Worm (Caenorhabditis elegans) whole organism, L2 larva: Measurements from ENCODE around the gene F01G4.4.
A peak's percentile ranks its signal among the peaks of the same experiment; 100 is the strongest.

ENCODE experiments used
- C34F6.9 ChIP-seq: fragments of 150-350 bp; optimal IDR thresholded peaks from 2 replicates; lab custom pipeline; 2014; ENCODE audit warnings: missing biosample characterization, missing genetic modification characterization
- F13H6.1 ChIP-seq: sonication (generic microtip); optimal IDR thresholded peaks from 2 replicates; lab custom pipeline; 2016; ENCODE audit warnings: missing genetic modification characterization, missing compliant biosample characterization
- Y55F3AM.14 ChIP-seq: fragments of 200-800 bp; sonication (Bioruptor generic); optimal IDR thresholded peaks from 2 replicates; lab custom pipeline; 2018; ENCODE audit warnings: mild to moderate bottlenecking, missing genetic modification characterization, missing compliant biosample characterization
- ZK546.5 ChIP-seq: sonication (generic microtip); optimal IDR thresholded peaks from 2 replicates; lab custom pipeline; 2017; ENCODE audit warnings: missing biosample characterization, missing genetic modification characterization
- alr-1 ChIP-seq: fragments of 150-350 bp; optimal IDR thresholded peaks from 2 replicates; lab custom pipeline; 2014; ENCODE audit warnings: missing biosample characterization, missing genetic modification characterization
- aly-2 ChIP-seq: fragments of 150-350 bp; optimal IDR thresholded peaks from 2 replicates; lab custom pipeline; 2014; ENCODE audit warnings: missing biosample characterization, missing genetic modification characterization
- ama-1 ChIP-seq: fragments of 150-350 bp; optimal IDR thresholded peaks from 2 replicates; lab custom pipeline; 2018; ENCODE audit warnings: inconsistent platforms
- blmp-1 ChIP-seq: sonication (generic microtip); optimal IDR thresholded peaks from 2 replicates; lab custom pipeline; 2017; ENCODE audit warnings: missing genetic modification characterization, mild to moderate bottlenecking, missing compliant biosample characterization, antibody characterized with exemption, moderate library complexity; ENCODE audit not compliant: insufficient read depth
- ceh-82 ChIP-seq: fragments of 150-350 bp; optimal IDR thresholded peaks from 2 replicates; lab custom pipeline; 2014; ENCODE audit warnings: missing biosample characterization, missing genetic modification characterization
- crh-2 ChIP-seq: sonication (generic microtip); optimal IDR thresholded peaks from 2 replicates; lab custom pipeline; 2017; ENCODE audit warnings: missing biosample characterization, missing genetic modification characterization
- dmd-4 ChIP-seq: sonication (generic microtip); optimal IDR thresholded peaks from 2 replicates; lab custom pipeline; 2017; ENCODE audit warnings: missing biosample characterization, missing genetic modification characterization
- egl-27 ChIP-seq: sonication (generic microtip); optimal IDR thresholded peaks from 3 replicates; lab custom pipeline; 2017; ENCODE audit warnings: missing biosample characterization, missing genetic modification reagents, missing genetic modification characterization
- elt-1 ChIP-seq: fragments of 150-350 bp; optimal IDR thresholded peaks from 2 replicates; lab custom pipeline; 2014; ENCODE audit warnings: missing biosample characterization, missing genetic modification characterization
- elt-3 ChIP-seq: sonication (generic microtip); optimal IDR thresholded peaks from 2 replicates; lab custom pipeline; 2017; ENCODE audit warnings: missing biosample characterization, missing genetic modification characterization
- fos-1 ChIP-seq: fragments of 150-350 bp; optimal IDR thresholded peaks from 2 replicates; lab custom pipeline; 2014; ENCODE audit warnings: missing biosample characterization, missing genetic modification characterization
- gmeb-1 ChIP-seq: fragments of 150-350 bp; optimal IDR thresholded peaks from 2 replicates; lab custom pipeline; 2014; ENCODE audit warnings: missing biosample characterization, missing genetic modification characterization
- lin-11 ChIP-seq: fragments of 150-350 bp; sonication (generic microtip); optimal IDR thresholded peaks from 2 replicates; lab custom pipeline; 2014; ENCODE audit warnings: missing biosample characterization, missing genetic modification characterization, inconsistent platforms, mixed read lengths
- lin-13 ChIP-seq: fragments of 150-350 bp; optimal IDR thresholded peaks from 2 replicates; lab custom pipeline; 2014; ENCODE audit warnings: missing biosample characterization, missing genetic modification reagents, missing genetic modification characterization
- lin-39 ChIP-seq: fragments of 150-350 bp; optimal IDR thresholded peaks from 2 replicates; lab custom pipeline; 2014; ENCODE audit warnings: missing biosample characterization, missing genetic modification reagents, missing genetic modification characterization
- lsy-2 ChIP-seq, 2 experiments: fragments of 150-350 bp in 1 of 2; sonication (generic microtip) in 1 of 2; optimal IDR thresholded peaks; 2 replicates each; lab custom pipeline; 2014 to 2017; ENCODE audit warnings: missing biosample characterization in 2 of 2, missing genetic modification characterization in 2 of 2
- mab-5 ChIP-seq: fragments of 150-350 bp; optimal IDR thresholded peaks from 2 replicates; lab custom pipeline; 2014; ENCODE audit warnings: missing biosample characterization, missing genetic modification characterization
- mbf-1 ChIP-seq: sonication (generic microtip); optimal IDR thresholded peaks from 2 replicates; lab custom pipeline; 2017; ENCODE audit warnings: missing biosample characterization, missing genetic modification characterization
- mdl-1 ChIP-seq, 2 experiments: fragments of 150-350 bp in 1 of 2; sonication (generic microtip) in 1 of 2; optimal IDR thresholded peaks; 2 replicates each; lab custom pipeline; 2017; ENCODE audit warnings: missing biosample characterization in 2 of 2, missing genetic modification characterization in 2 of 2
- nhr-10 ChIP-seq: sonication (generic microtip); optimal IDR thresholded peaks from 2 replicates; lab custom pipeline; 2017; ENCODE audit warnings: missing biosample characterization, missing genetic modification characterization
- nhr-12 ChIP-seq: fragments of 150-350 bp; optimal IDR thresholded peaks from 2 replicates; lab custom pipeline; 2014; ENCODE audit warnings: missing biosample characterization, missing genetic modification characterization
- nhr-129 ChIP-seq: fragments of 150-350 bp; optimal IDR thresholded peaks from 2 replicates; lab custom pipeline; 2014; ENCODE audit warnings: missing biosample characterization, missing genetic modification characterization
- nhr-21 ChIP-seq: fragments of 150-350 bp; optimal IDR thresholded peaks from 2 replicates; lab custom pipeline; 2014; ENCODE audit warnings: missing biosample characterization, missing genetic modification characterization
- nhr-23 ChIP-seq: fragments of 150-350 bp; optimal IDR thresholded peaks from 2 replicates; lab custom pipeline; 2014; ENCODE audit warnings: missing biosample characterization, missing genetic modification reagents, missing genetic modification characterization
- nhr-237 ChIP-seq: fragments of 150-350 bp; optimal IDR thresholded peaks from 2 replicates; lab custom pipeline; 2014; ENCODE audit warnings: missing biosample characterization, missing genetic modification characterization
- nhr-25 ChIP-seq: fragments of 150-350 bp; sonication (generic microtip); optimal IDR thresholded peaks from 3 replicates; lab custom pipeline; 2014; ENCODE audit warnings: missing biosample characterization, missing genetic modification characterization
- nhr-6 ChIP-seq: fragments of 150-350 bp; optimal IDR thresholded peaks from 2 replicates; lab custom pipeline; 2014; ENCODE audit warnings: missing biosample characterization, missing genetic modification characterization
- nhr-77 ChIP-seq: fragments of 150-350 bp; optimal IDR thresholded peaks from 2 replicates; lab custom pipeline; 2014; ENCODE audit warnings: missing biosample characterization, missing genetic modification characterization
- sem-4 ChIP-seq: fragments of 150-350 bp; optimal IDR thresholded peaks from 2 replicates; lab custom pipeline; 2014; ENCODE audit warnings: missing biosample characterization, missing genetic modification reagents, missing genetic modification characterization
- skn-1 ChIP-seq: sonication (generic microtip); optimal IDR thresholded peaks from 2 replicates; lab custom pipeline; 2017; ENCODE audit warnings: missing biosample characterization, missing genetic modification characterization
- sma-3 ChIP-seq: sonication (generic microtip); optimal IDR thresholded peaks from 2 replicates; lab custom pipeline; 2016; ENCODE audit warnings: missing genetic modification reagents, missing genetic modification characterization, missing compliant biosample characterization
- sma-9 ChIP-seq, 2 experiments: fragments of 150-350 bp in 1 of 2; sonication (generic microtip) in 1 of 2; optimal IDR thresholded peaks; 2 replicates each; lab custom pipeline; 2014 to 2016; ENCODE audit warnings: missing genetic modification characterization in 2 of 2, mild to moderate bottlenecking in 1 of 2, missing biosample characterization in 1 of 2, missing compliant biosample characterization in 1 of 2, missing genetic modification reagents in 1 of 2, moderate library complexity in 1 of 2
- unc-39 ChIP-seq: fragments of 150-350 bp; optimal IDR thresholded peaks from 2 replicates; lab custom pipeline; 2014; ENCODE audit warnings: missing biosample characterization, missing genetic modification characterization
- unc-55 ChIP-seq: fragments of 150-350 bp; sonication (generic microtip); optimal IDR thresholded peaks from 3 replicates; lab custom pipeline; 2014; ENCODE audit warnings: missing biosample characterization, missing genetic modification reagents, missing genetic modification characterization
- unc-62 ChIP-seq: fragments of 150-350 bp; optimal IDR thresholded peaks from 2 replicates; lab custom pipeline; 2014; ENCODE audit warnings: missing biosample characterization, missing genetic modification reagents, missing genetic modification characterization
- zag-1 ChIP-seq: fragments of 150-350 bp; optimal IDR thresholded peaks from 2 replicates; lab custom pipeline; 2014; ENCODE audit warnings: missing biosample characterization, missing genetic modification characterization
- ztf-1 ChIP-seq: fragments of 200-800 bp; sonication (Bioruptor generic); conservative IDR thresholded peaks from 2 replicates; pipeline ENCODE4 v1.3.6; 2022; ENCODE audit warnings: missing genetic modification characterization, missing compliant biosample characterization

F01G4.4 gene

DNA sequence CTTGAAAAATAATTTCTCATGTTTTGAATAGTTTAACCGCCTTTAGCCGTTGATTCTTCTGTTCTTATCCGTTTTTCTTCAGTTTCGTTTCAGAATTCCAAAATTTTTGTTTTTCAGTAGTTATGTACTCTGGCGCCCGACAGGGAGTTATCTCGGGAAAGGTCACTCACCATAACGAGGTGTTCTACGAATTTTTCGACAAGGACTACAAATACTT is at the start of gene F01G4.4:
F01G4.4 (plus strand) TSS at position 118 of the 217 bp plus-strand sequence.
- TF ChIP-seq dmd-4 (tag; lab: Kevin White, UChicago): no peak
- TF ChIP-seq lin-11 (tag; lab: Kevin White, UChicago): no peak
- no peak for TF ChIP-seq mab-5 (tag; lab: Kevin White, UChicago)
- no peak for TF ChIP-seq elt-1 (tag; lab: Kevin White, UChicago)
- TF ChIP-seq lin-13 (GFP tag; lab: Kevin White, UChicago): no peak
- TF ChIP-seq sem-4 (tag; lab: Kevin White, UChicago): no peak
- no peak for TF ChIP-seq lsy-2 (tag; optimal IDR thresholded peaks at IDR 0.05; lab: Kevin White, UChicago)
- no peak for TF ChIP-seq Y55F3AM.14 (GFP tag; lab: Kevin White, UChicago)
- TF ChIP-seq ama-1: no peak
- TF ChIP-seq unc-62: no peak
- TF ChIP-seq mdl-1 (tag; optimal IDR thresholded peaks at IDR 0.05; lab: Kevin White, UChicago): no peak
- TF ChIP-seq nhr-12: no peak
- no peak for TF ChIP-seq crh-2 (tag; lab: Kevin White, UChicago)
- no peak for TF ChIP-seq nhr-129 (tag; lab: Kevin White, UChicago)
- TF ChIP-seq ZK546.5 (tag; lab: Kevin White, UChicago): no peak
- no peak for TF ChIP-seq lin-39 (tag; lab: Kevin White, UChicago)
- TF ChIP-seq ztf-1 (GFP tag; lab: Robert Waterston, UW): no peak

DNA sequence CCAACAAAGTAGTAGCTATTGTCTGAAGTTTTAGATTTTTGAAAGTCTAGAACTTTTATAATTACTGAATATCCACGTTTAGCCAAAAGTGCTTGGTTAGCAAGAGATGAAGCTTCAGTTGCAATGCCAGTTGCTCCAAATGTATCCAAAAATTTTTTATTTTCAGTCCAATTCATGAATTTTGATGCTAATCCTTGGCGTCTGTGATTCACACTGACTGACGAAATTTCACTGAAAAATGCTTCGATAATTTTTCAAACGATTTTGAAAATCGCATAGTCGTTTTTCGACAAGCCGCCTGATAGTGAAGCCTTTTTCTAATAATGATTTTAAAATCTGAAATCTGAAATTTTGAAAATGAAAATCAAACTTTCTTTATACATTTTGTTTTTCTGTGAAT is 49.1 kb upstream of the F01G4.4 start:
- TF ChIP-seq lsy-2 (tag; optimal IDR thresholded peaks at IDR 0.05; lab: Kevin White, UChicago) (no peak), unc-39 (tag; lab: Kevin White, UChicago) (no peak), nhr-23 (tag; lab: Kevin White, UChicago) (no peak)

DNA sequence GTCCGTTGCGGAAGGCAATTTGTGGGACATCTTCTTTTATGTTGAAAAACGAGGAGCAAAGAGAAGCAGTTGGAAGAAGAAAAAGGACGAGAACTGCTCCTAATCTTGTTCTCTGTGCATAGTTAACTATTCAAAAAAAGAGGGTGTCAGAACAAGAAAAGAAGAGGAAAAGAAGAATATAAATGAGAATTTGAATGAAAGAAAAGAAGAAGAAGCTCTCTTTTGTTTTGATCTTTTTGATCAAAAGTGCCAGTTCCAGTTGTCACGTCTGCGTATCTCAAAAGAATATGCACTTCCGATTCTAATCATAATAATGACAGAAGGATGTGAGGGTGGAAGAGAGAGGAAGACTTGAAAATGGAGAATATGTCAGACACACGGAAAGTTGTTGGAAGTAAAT is 48.2 kb upstream of the F01G4.4 start, which contains the start of gene M7.8:
M7.8 (minus strand) TSS at position 112 of the 400 bp plus-strand sequence.
- TF ChIP-seq skn-1: no peak
- TF ChIP-seq unc-55 (GFP tag; lab: Kevin White, UChicago): peak; percentile 31
- TF ChIP-seq nhr-12: no peak
- no peak for TF ChIP-seq nhr-21 (tag; lab: Kevin White, UChicago)
- peak; percentile 30 for TF ChIP-seq crh-2 (tag; lab: Kevin White, UChicago)
- peak; percentile 92 for TF ChIP-seq zag-1 (tag; lab: Kevin White, UChicago)
- no peak for TF ChIP-seq gmeb-1
- no peak for TF ChIP-seq nhr-10
- no peak for TF ChIP-seq sma-9 (GFP tag; optimal IDR thresholded peaks at IDR 0.05; lab: Kevin White, UChicago)
- no peak for TF ChIP-seq sma-9 (tag; optimal IDR thresholded peaks at IDR 0.05; lab: Kevin White, UChicago)
- TF ChIP-seq Y55F3AM.14 (GFP tag; lab: Kevin White, UChicago): no peak
- no peak for TF ChIP-seq lin-13 (GFP tag; lab: Kevin White, UChicago)
- TF ChIP-seq unc-62: no peak
- TF ChIP-seq nhr-25 (tag; lab: Kevin White, UChicago): no peak
- TF ChIP-seq dmd-4 (tag; lab: Kevin White, UChicago): no peak
- no peak for TF ChIP-seq ceh-82 (tag; lab: Kevin White, UChicago)
- TF ChIP-seq egl-27 (tag; lab: Kevin White, UChicago): no peak
- no peak for TF ChIP-seq aly-2
- TF ChIP-seq sem-4 (tag; lab: Kevin White, UChicago): no peak
- TF ChIP-seq nhr-23 (tag; lab: Kevin White, UChicago): no peak
- TF ChIP-seq fos-1: no peak
- TF ChIP-seq mab-5 (tag; lab: Kevin White, UChicago): no peak
- TF ChIP-seq lsy-2 (tag; optimal IDR thresholded peaks at IDR 0.05; lab: Kevin White, UChicago): peak in 1 of 2 experiments; percentile 35
- peak; percentile 44 for TF ChIP-seq C34F6.9 (tag; lab: Kevin White, UChicago)
- no peak for TF ChIP-seq ZK546.5 (tag; lab: Kevin White, UChicago)
- no peak for TF ChIP-seq blmp-1 (tag; lab: Kevin White, UChicago)
- TF ChIP-seq mbf-1 (tag; lab: Kevin White, UChicago): no peak
- TF ChIP-seq mdl-1 (tag; optimal IDR thresholded peaks at IDR 0.05; lab: Kevin White, UChicago): no peak
- no peak for TF ChIP-seq elt-3 (tag; lab: Kevin White, UChicago)
- TF ChIP-seq nhr-77 (tag; lab: Kevin White, UChicago): no peak
- no peak for TF ChIP-seq unc-39 (tag; lab: Kevin White, UChicago)
- TF ChIP-seq nhr-237 (tag; lab: Kevin White, UChicago): no peak
- no peak for TF ChIP-seq alr-1 (tag; lab: Kevin White, UChicago)
- no peak for TF ChIP-seq sma-3 (GFP tag; lab: Kevin White, UChicago)
- TF ChIP-seq nhr-6 (tag; lab: Kevin White, UChicago): no peak
- no peak for TF ChIP-seq F13H6.1 (tag; lab: Kevin White, UChicago)
